Worm (Caenorhabditis elegans): ENCODE results near the gene M106.2.

DNA sequence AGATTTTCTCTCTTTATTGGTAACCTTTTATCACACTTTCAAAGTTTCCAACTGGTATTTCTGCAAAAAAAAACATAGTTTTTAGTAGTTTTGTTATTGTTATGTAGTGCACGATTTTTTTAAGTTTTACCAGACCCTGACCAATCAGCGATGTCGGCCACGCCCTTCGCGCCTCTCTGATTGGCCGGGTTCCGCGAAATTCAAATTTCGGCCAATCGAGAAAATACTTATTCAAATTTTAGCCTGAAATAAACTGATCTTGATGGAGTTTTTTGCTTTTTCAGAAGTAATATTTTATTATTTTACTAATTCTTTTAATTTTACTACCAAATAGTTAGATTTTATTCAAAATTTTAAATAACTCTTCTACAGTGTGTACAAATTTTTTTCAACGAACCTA is 44.9 kb downstream of the M106.2 start:
- no peak for TF ChIP-seq dmd-8 (GFP tag; IDR thresholded peaks at IDR 0.05)
- no peak for TF ChIP-seq ama-1 (optimal IDR thresholded peaks at IDR 0.05)
- no peak for TF ChIP-seq nhr-77 (tag; optimal IDR thresholded peaks at IDR 0.05)
- TF ChIP-seq duxl-1 (tag; optimal IDR thresholded peaks at IDR 0.05; ENCODE audit: poor library complexity), result no peak
- TF ChIP-seq fos-1 (tag; optimal IDR thresholded peaks at IDR 0.05), result no peak
- no peak for TF ChIP-seq pha-4 (GFP tag; IDR thresholded peaks at IDR 0.05)
- TF ChIP-seq pha-4 (tag; optimal IDR thresholded peaks at IDR 0.05), result no peak
- TF ChIP-seq skn-1 (tag; optimal IDR thresholded peaks at IDR 0.05), result no peak
- TF ChIP-seq unc-39 (tag; optimal IDR thresholded peaks at IDR 0.05), result no peak
- TF ChIP-seq F10B5.3 (tag; optimal IDR thresholded peaks at IDR 0.05), result no peak
- no peak for TF ChIP-seq unc-62 (GFP tag; optimal IDR thresholded peaks at IDR 0.05 in 1 of 2)
- TF ChIP-seq unc-62 (tag; optimal IDR thresholded peaks at IDR 0.05), result no peak
- TF ChIP-seq pqm-1 (tag; optimal IDR thresholded peaks at IDR 0.05), result no peak
